Worm (Caenorhabditis elegans): ENCODE measurements around the gene srg-20.

srg-20 gene

DNA sequence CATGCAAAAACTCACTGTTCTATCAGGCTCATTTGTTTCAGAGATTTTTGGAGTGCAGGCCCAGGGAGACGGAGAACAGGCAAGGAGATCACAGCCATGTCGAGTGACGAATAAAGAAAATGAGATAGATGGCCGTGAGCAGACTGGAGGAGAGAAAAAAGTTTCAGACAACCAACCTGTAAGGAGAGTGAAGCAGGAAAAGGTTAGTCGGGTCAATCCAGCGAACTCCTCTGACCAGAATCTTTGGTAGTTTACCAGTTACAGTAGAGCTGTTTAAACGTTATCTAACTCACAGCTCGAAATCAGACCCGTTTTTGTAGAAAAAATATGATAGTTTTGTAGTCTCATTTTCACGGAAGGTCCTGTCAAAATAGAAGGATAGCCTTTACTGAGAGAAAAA is 12.3 kb downstream of the srg-20 start, which contains the start of gene fbxb-21:
Gene fbxb-21 (minus strand): TSS at position 101 of the 400 bp plus-strand sequence.
- TF ChIP-seq zip-5 (tag; optimal IDR thresholded peaks at IDR 0.05) (no peak), ama-1 (optimal IDR thresholded peaks at IDR 0.05) (no peak), odd-2 (tag; optimal IDR thresholded peaks at IDR 0.05) (no peak), ttx-3 (tag; optimal IDR thresholded peaks at IDR 0.05) (no peak), ceh-19 (GFP tag; optimal IDR thresholded peaks at IDR 0.05) (no peak), nhr-11 (tag; optimal IDR thresholded peaks at IDR 0.05) (no peak), pha-2 (tag; optimal IDR thresholded peaks at IDR 0.05) (no peak), nhr-232 (tag; optimal IDR thresholded peaks at IDR 0.05) (no peak), hlh-13 (GFP tag; optimal IDR thresholded peaks at IDR 0.05) (no peak), K02D7.2 (tag; optimal IDR thresholded peaks at IDR 0.05) (no peak), F13H6.1 (tag; optimal IDR thresholded peaks at IDR 0.05) (no peak)

DNA sequence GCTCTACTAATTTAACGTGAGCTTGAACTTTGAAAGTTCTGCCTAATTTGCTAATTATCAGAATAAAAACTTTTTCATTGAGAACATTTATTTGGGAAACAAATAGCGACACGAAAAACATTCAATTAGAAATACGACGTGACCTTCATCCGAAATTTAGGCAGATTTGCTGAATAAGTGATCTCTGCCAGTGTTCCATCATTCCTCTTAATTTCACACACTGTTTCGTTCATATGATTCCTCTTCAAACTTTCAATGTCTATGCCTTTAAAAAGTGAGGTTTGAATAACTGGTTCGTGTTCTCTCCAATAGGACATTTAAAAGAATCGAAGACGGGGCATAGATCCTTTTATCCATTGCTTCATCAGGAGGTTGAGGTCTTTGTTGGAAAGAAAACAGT is 14.0 kb downstream of the srg-20 start, which contains the start of gene fbxb-20:
Gene fbxb-20 (minus strand): TSS at position 101 of the 400 bp plus-strand sequence.
- no peak for TF ChIP-seq unc-55 (GFP tag; optimal IDR thresholded peaks at IDR 0.05)
- no peak for TF ChIP-seq zip-5 (tag; optimal IDR thresholded peaks at IDR 0.05)

DNA sequence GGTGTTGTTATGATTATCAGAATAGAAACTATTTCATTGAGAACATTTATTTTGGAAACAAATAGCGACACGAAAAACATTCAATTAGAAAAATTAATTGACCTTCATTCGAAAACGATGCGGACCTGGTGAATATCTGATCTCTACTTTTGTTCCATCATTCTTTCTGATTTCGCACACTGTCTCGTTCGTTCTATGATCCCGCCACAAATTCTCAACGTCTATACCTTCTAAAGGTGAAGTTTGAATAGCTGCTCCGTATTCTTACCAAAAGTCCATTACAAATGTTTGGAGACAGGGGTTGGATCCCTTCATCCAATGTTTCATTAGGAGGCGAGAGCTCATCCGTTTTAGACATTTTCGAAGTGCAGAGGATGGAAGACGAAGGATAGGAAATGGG is 15.3 kb downstream of the srg-20 start, which contains the start of gene fbxb-16:
Gene fbxb-16 (minus strand): TSS at position 101 of the 400 bp plus-strand sequence.
- no peak for TF ChIP-seq pax-1 (tag; optimal IDR thresholded peaks at IDR 0.05)
- no peak for TF ChIP-seq npax-4 (tag; optimal IDR thresholded peaks at IDR 0.05)
- TF ChIP-seq lin-11 (tag; optimal IDR thresholded peaks at IDR 0.05): no peak
- no peak for TF ChIP-seq eyg-1 (tag; optimal IDR thresholded peaks at IDR 0.05)
- TF ChIP-seq tbx-7 (tag; optimal IDR thresholded peaks at IDR 0.05): no peak
- TF ChIP-seq ama-1 (optimal IDR thresholded peaks at IDR 0.05): no peak
- no peak for TF ChIP-seq dmd-4 (tag; optimal IDR thresholded peaks at IDR 0.05; ENCODE audit: borderline replicate concordance)
- TF ChIP-seq pha-2 (tag; optimal IDR thresholded peaks at IDR 0.05): no peak
- TF ChIP-seq T23F11.4 (GFP tag; optimal IDR thresholded peaks at IDR 0.05): no peak
- no peak for TF ChIP-seq che-1 (tag; optimal IDR thresholded peaks at IDR 0.05)
- no peak for TF ChIP-seq tbx-2 (tag; optimal IDR thresholded peaks at IDR 0.05)

DNA sequence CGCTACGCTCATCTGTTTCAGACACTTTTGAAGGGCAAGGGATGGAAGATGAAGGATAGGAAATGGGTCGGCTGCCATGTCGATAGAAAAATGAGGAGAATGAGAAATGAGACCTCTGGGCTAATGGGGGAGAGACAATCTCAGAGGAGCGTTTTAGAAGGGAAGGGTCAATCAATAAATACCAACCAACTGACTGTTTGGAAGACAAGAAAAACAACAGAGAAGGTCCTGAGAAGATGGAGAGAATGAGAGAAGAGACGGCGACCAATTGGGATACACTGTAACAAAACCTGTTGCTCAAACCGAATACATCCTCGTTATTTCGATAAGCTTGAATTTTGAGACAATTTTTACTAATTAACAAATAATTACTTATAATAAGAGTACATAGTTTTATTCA is 16.9 kb downstream of the srg-20 start, which contains the start of gene fbxb-15:
Gene fbxb-15 (minus strand): TSS at position 101 of the 400 bp plus-strand sequence.
- TF ChIP-seq ets-4 (tag; optimal IDR thresholded peaks at IDR 0.05): no peak
- no peak for TF ChIP-seq hlh-6 (tag; optimal IDR thresholded peaks at IDR 0.05)
- TF ChIP-seq unc-55 (GFP tag; optimal IDR thresholded peaks at IDR 0.05): no peak
- no peak for TF ChIP-seq ceh-14 (tag; optimal IDR thresholded peaks at IDR 0.05)
- no peak for TF ChIP-seq che-1 (tag; optimal IDR thresholded peaks at IDR 0.05)
- no peak for TF ChIP-seq C08G9.2 (tag; optimal IDR thresholded peaks at IDR 0.05)
- TF ChIP-seq hlh-13 (GFP tag; optimal IDR thresholded peaks at IDR 0.05): no peak
- no peak for TF ChIP-seq ceh-6 (GFP tag; optimal IDR thresholded peaks at IDR 0.05)

DNA sequence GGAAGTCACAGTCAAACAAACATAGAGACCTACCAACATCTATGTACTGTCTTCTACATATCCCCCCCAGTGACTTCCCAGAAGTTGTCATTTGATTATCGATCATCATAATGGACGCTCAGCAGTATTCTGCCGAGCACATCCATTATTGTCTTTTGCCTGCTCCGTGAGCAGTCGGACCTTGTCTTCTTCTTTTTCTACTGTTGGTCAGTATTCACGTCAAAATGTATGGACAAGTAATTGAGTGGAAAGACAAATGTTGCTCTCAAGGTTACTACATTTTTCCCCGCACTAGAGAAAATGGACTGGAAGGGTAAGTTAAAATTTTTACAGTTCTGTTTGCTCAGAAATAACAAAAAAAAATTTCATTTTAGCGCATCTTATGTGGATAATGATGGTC is 18.4 kb downstream of the srg-20 start, which contains the start of gene btb-12:
Gene btb-12 (plus strand): TSS at position 301 of the 400 bp plus-strand sequence.
- TF ChIP-seq ceh-48 (tag; optimal IDR thresholded peaks at IDR 0.05): no peak
- no peak for TF ChIP-seq ama-1 (optimal IDR thresholded peaks at IDR 0.05)
- no peak for TF ChIP-seq hlh-6 (tag; optimal IDR thresholded peaks at IDR 0.05)
- TF ChIP-seq lim-6 (tag; optimal IDR thresholded peaks at IDR 0.05): no peak
- no peak for TF ChIP-seq unc-42 (tag; optimal IDR thresholded peaks at IDR 0.05)
- no peak for TF ChIP-seq unc-86 (tag; optimal IDR thresholded peaks at IDR 0.05)
- no peak for TF ChIP-seq odd-2 (tag; optimal IDR thresholded peaks at IDR 0.05)
- no peak for TF ChIP-seq madf-2 (tag; optimal IDR thresholded peaks at IDR 0.05)
- no peak for TF ChIP-seq hlh-8 (tag; optimal IDR thresholded peaks at IDR 0.05)
- no peak for TF ChIP-seq rnt-1 (tag; optimal IDR thresholded peaks at IDR 0.05)
- no peak for TF ChIP-seq K09A11.1 (tag; optimal IDR thresholded peaks at IDR 0.05; ENCODE audit: insufficient read depth)
- TF ChIP-seq zip-5 (tag; optimal IDR thresholded peaks at IDR 0.05): no peak
- TF ChIP-seq ceh-19 (GFP tag; optimal IDR thresholded peaks at IDR 0.05): no peak
